Fruit fly (Drosophila melanogaster) whole organism, prepupa: ENCODE measurements around the gene CG32945.

Experiments used
- CG10631 ChIP-seq: fragments of 200-800 bp; sonication (Bioruptor generic); optimal IDR thresholded peaks from 2 replicates; lab custom pipeline; 2016; ENCODE audit warnings: missing biosample characterization, missing genetic modification characterization
- CG6792 ChIP-seq: fragments of 200-800 bp; sonication (Bioruptor generic); optimal IDR thresholded peaks from 3 replicates; lab custom pipeline; 2016; ENCODE audit warnings: missing biosample characterization, missing genetic modification characterization
- CG8119 ChIP-seq: fragments of 200-800 bp; sonication (Bioruptor generic); IDR thresholded peaks from 3 replicates; pipeline ENCODE4 v1.3.6; 2022; ENCODE audit warnings: missing biosample characterization, missing genetic modification characterization
- Eip78C ChIP-seq: fragments of 200-800 bp; sonication (Bioruptor generic); peaks from one replicate; lab custom pipeline; 2016; ENCODE audit warnings: missing biosample characterization, missing genetic modification characterization
- Ets21C ChIP-seq: fragments of 200-800 bp; sonication (Bioruptor generic); optimal IDR thresholded peaks from 3 replicates; lab custom pipeline; 2016; ENCODE audit warnings: missing biosample characterization, missing genetic modification characterization
- Met ChIP-seq: fragments of 200-800 bp; sonication (Bioruptor generic); optimal IDR thresholded peaks from 3 replicates; lab custom pipeline; 2016; ENCODE audit warnings: missing biosample characterization, missing genetic modification characterization
- Sox14 ChIP-seq: fragments of 200-800 bp; sonication (Bioruptor generic); optimal IDR thresholded peaks from 3 replicates; lab custom pipeline; 2016; ENCODE audit warnings: missing biosample characterization, missing genetic modification characterization
- fd85E ChIP-seq: fragments of 200-800 bp; sonication (Bioruptor generic); optimal IDR thresholded peaks from 3 replicates; lab custom pipeline; 2016; ENCODE audit warnings: missing biosample characterization, missing genetic modification characterization
- salr ChIP-seq, 2 experiments: fragments of 200-800 bp; sonication (Bioruptor generic); optimal IDR thresholded peaks; 3 replicates each; lab custom pipeline; 2016 to 2018; ENCODE audit warnings: missing biosample characterization in 2 of 2, missing genetic modification characterization in 2 of 2, mild to moderate bottlenecking in 1 of 2

Gene CG32945

DNA sequence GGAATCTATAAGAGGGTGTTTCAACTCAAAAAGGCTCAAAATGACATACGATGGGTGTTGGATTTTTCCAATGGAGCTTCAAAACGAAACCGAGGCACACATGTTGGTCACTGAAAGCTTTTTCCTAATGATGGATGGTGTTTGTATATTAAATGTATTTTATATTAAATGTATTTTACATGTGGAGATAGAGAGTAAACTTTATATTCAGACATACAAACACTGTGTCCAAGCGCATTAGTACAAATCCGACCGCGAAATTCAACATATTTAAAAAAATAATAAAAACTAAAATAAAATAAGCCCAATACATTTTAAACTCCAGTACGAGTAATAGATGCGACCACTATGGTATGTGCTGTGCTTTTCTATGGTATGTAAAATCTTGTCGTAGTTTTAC is 37.4 kb downstream of the CG32945 start, which contains the start of gene Mur82C:
Mur82C (plus strand) TSS at position 301 of the 400 bp plus-strand sequence.
- TF ChIP-seq CG8119, result no peak
- TF ChIP-seq fd85E (GFP tag; lab: Kevin White, UChicago), result no peak
- TF ChIP-seq Sox14, result no peak
- TF ChIP-seq CG6792 (GFP tag; lab: Kevin White, UChicago), result no peak
- no peak for TF ChIP-seq Met (GFP tag; lab: Kevin White, UChicago)
- no peak for TF ChIP-seq Ets21C
- TF ChIP-seq salr (GFP tag; optimal IDR thresholded peaks at IDR 0.05; lab: Kevin White, UChicago), result no peak
- no peak for TF ChIP-seq CG10631

DNA sequence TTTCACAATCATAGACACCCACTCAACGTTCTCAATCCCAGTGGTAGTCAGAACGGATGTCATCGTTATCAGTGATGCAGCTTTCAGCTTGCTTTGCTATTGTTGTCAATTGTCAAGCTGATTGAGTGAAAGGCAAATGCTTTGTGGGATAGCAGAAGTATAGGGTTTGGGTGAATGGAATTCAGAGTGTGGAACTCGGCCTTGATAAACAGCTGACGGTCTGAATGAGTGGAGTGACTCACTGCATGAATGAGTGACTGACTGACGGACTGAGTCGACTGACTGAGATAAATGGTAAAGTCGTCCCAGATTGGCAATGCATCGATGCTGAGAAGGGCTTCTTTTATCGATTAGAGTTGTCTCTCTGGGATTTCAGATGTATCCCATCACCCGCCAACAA is 47.5 kb downstream of the CG32945 start:
- TF ChIP-seq Eip78C (peak; percentile 13), salr (GFP tag; optimal IDR thresholded peaks at IDR 0.05; lab: Kevin White, UChicago) (no peak)
